Worm (Caenorhabditis elegans) whole organism, young adult: ENCODE measurements around the gene W01C8.1.

Experiments used
- B0019.2 ChIP-seq: fragments of 200-800 bp; sonication (Bioruptor generic); conservative IDR thresholded peaks from 2 replicates; pipeline ENCODE4 v1.3.6; 2022; ENCODE audit warnings: missing genetic modification reagents, missing genetic modification characterization, missing compliant biosample characterization
- B0261.1 ChIP-seq: sonication (generic microtip); optimal IDR thresholded peaks from 2 replicates; lab custom pipeline; 2016; ENCODE audit warnings: mild to moderate bottlenecking, missing genetic modification characterization, moderate library complexity, missing compliant biosample characterization
- D2030.7 ChIP-seq: fragments of 200-800 bp; sonication (Bioruptor generic); IDR thresholded peaks from 2 replicates; pipeline ENCODE4 v1.3.6; 2022; ENCODE audit warnings: missing genetic modification reagents, missing genetic modification characterization, missing compliant biosample characterization
- F33H1.4 ChIP-seq: fragments of 200-800 bp; sonication (Bioruptor generic); IDR thresholded peaks from 2 replicates; pipeline ENCODE4 v1.3.6; 2022; ENCODE audit warnings: missing genetic modification reagents, missing genetic modification characterization, missing compliant biosample characterization
- F49E8.2 ChIP-seq: sonication (generic microtip); optimal IDR thresholded peaks from 3 replicates; lab custom pipeline; 2017; ENCODE audit warnings: missing genetic modification characterization, mild to moderate bottlenecking, missing compliant biosample characterization, antibody characterized with exemption, moderate library complexity; ENCODE audit not compliant: insufficient read depth
- K12H6.12 ChIP-seq: fragments of 200-800 bp; sonication (Bioruptor generic); optimal IDR thresholded peaks from 2 replicates; lab custom pipeline; 2018; ENCODE audit warnings: mild to moderate bottlenecking, missing genetic modification characterization, missing compliant biosample characterization
- T26A5.8 ChIP-seq: sonication (generic microtip); optimal IDR thresholded peaks from 2 replicates; lab custom pipeline; 2016; ENCODE audit warnings: missing genetic modification characterization, missing compliant biosample characterization
- Y67H2A.10 ChIP-seq: fragments of 200-800 bp; sonication (Bioruptor generic); conservative IDR thresholded peaks from 2 replicates; pipeline ENCODE4 v1.3.6; 2022; ENCODE audit warnings: missing genetic modification reagents, missing genetic modification characterization, missing compliant biosample characterization
- Y95B8A.8 ChIP-seq: fragments of 200-800 bp; sonication (Bioruptor generic); IDR thresholded peaks from 2 replicates; pipeline ENCODE4 v1.3.6; 2022; ENCODE audit warnings: missing genetic modification reagents, missing genetic modification characterization, missing compliant biosample characterization
- athp-1 ChIP-seq: sonication (generic microtip); optimal IDR thresholded peaks from 2 replicates; lab custom pipeline; 2017; ENCODE audit warnings: mild to moderate bottlenecking, missing genetic modification characterization, missing compliant biosample characterization
- cebp-1 ChIP-seq, 2 experiments: fragments of 200-800 bp in 1 of 2; sonication (Bioruptor generic) in 1 of 2; sonication (generic microtip) in 1 of 2; IDR thresholded peaks in 1 of 2; optimal IDR thresholded peaks in 1 of 2; 2 replicates each; pipeline versions ENCODE4 v1.3.6 to Lab custom; 2017 to 2022; ENCODE audit warnings: missing compliant biosample characterization in 2 of 2, missing genetic modification characterization in 2 of 2, mild to moderate bottlenecking in 1 of 2, missing genetic modification reagents in 1 of 2, moderate library complexity in 1 of 2
- ceh-100 ChIP-seq: fragments of 200-800 bp; sonication (Bioruptor generic); IDR thresholded peaks from 2 replicates; pipeline ENCODE4 v1.3.6; 2022; ENCODE audit warnings: missing genetic modification reagents, missing genetic modification characterization, missing compliant biosample characterization
- ceh-27 ChIP-seq: fragments of 200-800 bp; sonication (Bioruptor generic); optimal IDR thresholded peaks from 2 replicates; lab custom pipeline; 2018; ENCODE audit warnings: mild to moderate bottlenecking, missing genetic modification characterization, moderate library complexity, missing compliant biosample characterization
- ceh-40 ChIP-seq: fragments of 200-800 bp; sonication (Bioruptor generic); IDR thresholded peaks from 2 replicates; pipeline ENCODE4 v1.3.6; 2022; ENCODE audit warnings: missing genetic modification characterization, missing compliant biosample characterization
- ceh-58 ChIP-seq: fragments of 200-800 bp; sonication (Bioruptor generic); IDR thresholded peaks from 2 replicates; pipeline ENCODE4 v1.3.6; 2022; ENCODE audit warnings: missing genetic modification characterization, missing compliant biosample characterization
- die-1 ChIP-seq: sonication (generic microtip); optimal IDR thresholded peaks from 2 replicates; lab custom pipeline; 2016; ENCODE audit warnings: missing genotype, mild to moderate bottlenecking, missing genetic modification characterization, missing compliant biosample characterization
- dpff-1 ChIP-seq: sonication (generic microtip); optimal IDR thresholded peaks from 2 replicates; lab custom pipeline; 2017; ENCODE audit warnings: mild to moderate bottlenecking, missing genetic modification characterization, missing compliant biosample characterization
- egl-44 ChIP-seq: fragments of 200-800 bp; sonication (Bioruptor generic); IDR thresholded peaks from 2 replicates; pipeline ENCODE4 v1.3.6; 2022; ENCODE audit warnings: missing genetic modification reagents, missing genetic modification characterization, missing compliant biosample characterization
- egrh-3 ChIP-seq: fragments of 200-800 bp; sonication (Bioruptor generic); IDR thresholded peaks from 2 replicates; pipeline ENCODE4 v1.3.6; 2022; ENCODE audit warnings: missing genetic modification reagents, missing genetic modification characterization, missing compliant biosample characterization
- ets-4 ChIP-seq: fragments of 200-800 bp; sonication (Bioruptor generic); optimal IDR thresholded peaks from 2 replicates; lab custom pipeline; 2018; ENCODE audit warnings: mild to moderate bottlenecking, missing genetic modification characterization, missing compliant biosample characterization
- fkh-3 ChIP-seq: sonication (generic microtip); optimal IDR thresholded peaks from 2 replicates; lab custom pipeline; 2016; ENCODE audit warnings: mild to moderate bottlenecking, missing genetic modification characterization, missing compliant biosample characterization
- hlh-26 ChIP-seq: fragments of 200-800 bp; sonication (Bioruptor generic); conservative IDR thresholded peaks from 2 replicates; pipeline ENCODE4 v1.3.6; 2022; ENCODE audit warnings: missing genetic modification reagents, missing genetic modification characterization, missing compliant biosample characterization
- hmg-20 ChIP-seq: fragments of 200-800 bp; sonication (Bioruptor generic); IDR thresholded peaks from 2 replicates; pipeline ENCODE4 v1.3.6; 2022; ENCODE audit warnings: missing genetic modification reagents, missing genetic modification characterization, missing compliant biosample characterization
- hsf-1 ChIP-seq: fragments of 200-800 bp; sonication (Bioruptor generic); IDR thresholded peaks from 2 replicates; pipeline ENCODE4 v1.3.6; 2022; ENCODE audit warnings: missing genetic modification reagents, missing genetic modification characterization, missing compliant biosample characterization
- lin-26 ChIP-seq: fragments of 200-800 bp; sonication (Bioruptor generic); IDR thresholded peaks from 2 replicates; pipeline ENCODE4 v1.3.6; 2022; ENCODE audit warnings: missing genetic modification reagents, missing genetic modification characterization, missing compliant biosample characterization
- madf-8 ChIP-seq: fragments of 200-800 bp; sonication (Bioruptor generic); conservative IDR thresholded peaks from 2 replicates; pipeline ENCODE4 v1.3.6; 2022; ENCODE audit warnings: missing genetic modification reagents, missing genetic modification characterization, missing compliant biosample characterization
- nfyb-1 ChIP-seq: fragments of 200-800 bp; sonication (Bioruptor generic); IDR thresholded peaks from 2 replicates; pipeline ENCODE4 v1.3.6; 2022; ENCODE audit warnings: missing genetic modification reagents, missing genetic modification characterization, missing compliant biosample characterization
- nhr-179 ChIP-seq: sonication (generic microtip); optimal IDR thresholded peaks from 2 replicates; lab custom pipeline; 2016; ENCODE audit warnings: mild to moderate bottlenecking, missing genetic modification characterization, missing compliant biosample characterization
- nhr-80 ChIP-seq: sonication (generic microtip); optimal IDR thresholded peaks from 2 replicates; lab custom pipeline; 2016; ENCODE audit warnings: missing genetic modification characterization, missing compliant biosample characterization
- pbrm-1 ChIP-seq: fragments of 200-800 bp; sonication (Bioruptor generic); IDR thresholded peaks from 2 replicates; pipeline ENCODE4 v1.3.6; 2022; ENCODE audit warnings: missing genetic modification reagents, missing genetic modification characterization, missing compliant biosample characterization
- pha-4 ChIP-seq: fragments of 150-350 bp; sonication (generic microtip); optimal IDR thresholded peaks from 2 replicates; lab custom pipeline; 2014; ENCODE audit warnings: missing biosample characterization, missing genetic modification reagents, missing genetic modification characterization
- tbx-9 ChIP-seq: sonication (generic microtip); optimal IDR thresholded peaks from 2 replicates; lab custom pipeline; 2016; ENCODE audit warnings: borderline replicate concordance, missing genetic modification characterization, inconsistent platforms, missing compliant biosample characterization
- unc-130 ChIP-seq: sonication (generic microtip); optimal IDR thresholded peaks from 2 replicates; lab custom pipeline; 2016; ENCODE audit warnings: missing genetic modification reagents, missing genetic modification characterization, missing compliant biosample characterization
- zfh-2 ChIP-seq: fragments of 200-800 bp; sonication (Bioruptor generic); conservative IDR thresholded peaks from 2 replicates; pipeline ENCODE4 v1.3.6; 2022; ENCODE audit warnings: missing genetic modification reagents, missing genetic modification characterization, missing compliant biosample characterization
- zim-3 ChIP-seq: sonication (generic microtip); optimal IDR thresholded peaks from 2 replicates; lab custom pipeline; 2017; ENCODE audit warnings: mild to moderate bottlenecking, missing genetic modification characterization, moderate library complexity, missing compliant biosample characterization
- ztf-26 ChIP-seq: sonication (generic microtip); optimal IDR thresholded peaks from 2 replicates; lab custom pipeline; 2017; ENCODE audit warnings: missing genetic modification characterization, missing compliant biosample characterization
- ztf-28 ChIP-seq: fragments of 200-800 bp; sonication (Bioruptor generic); IDR thresholded peaks from 2 replicates; pipeline ENCODE4 v1.3.6; 2022; ENCODE audit warnings: missing genetic modification reagents, missing genetic modification characterization, missing compliant biosample characterization

W01C8.1 gene

ce11 chrX:5714077-5714675, 22.0 kb downstream of the W01C8.1 start, which contains the start of gene cyp-43A1:
Gene cyp-43A1 (plus strand): TSS chrX:5714522.
- TF ChIP-seq hsf-1 (no peak), athp-1 (tag; lab: Kevin White, UChicago) (no peak), cebp-1 (GFP tag; IDR thresholded peaks at IDR 0.05; lab: Robert Waterston, UW) (peak; percentile 71), cebp-1 (tag; optimal IDR thresholded peaks at IDR 0.05; lab: Kevin White, UChicago) (peak; percentile 90), nhr-80 (tag; lab: Kevin White, UChicago) (peak; percentile 58)
- TF ChIP-seq, all 124 proteins: peak for 2

ce11 chrX:5715369-5715768, 23.2 kb downstream of the W01C8.1 start:
- TF ChIP-seq T26A5.8 (tag; lab: Kevin White, UChicago) (no peak), cebp-1 (GFP tag; IDR thresholded peaks at IDR 0.05; lab: Robert Waterston, UW) (no peak), cebp-1 (tag; optimal IDR thresholded peaks at IDR 0.05; lab: Kevin White, UChicago) (peak; percentile 39), ztf-28 (GFP tag; lab: Robert Waterston, UW) (no peak)

- TF ChIP-seq egrh-3 (no peak), tbx-9 (tag; lab: Kevin White, UChicago) (no peak), madf-8 (GFP tag; lab: Robert Waterston, UW) (no peak), D2030.7 (GFP tag; lab: Robert Waterston, UW) (no peak), B0019.2 (no peak), ceh-40 (GFP tag; lab: Robert Waterston, UW) (no peak), K12H6.12 (tag; lab: Kevin White, UChicago) (no peak), fkh-3 (tag; lab: Kevin White, UChicago) (no peak), F49E8.2 (no peak), ets-4 (GFP tag; lab: Kevin White, UChicago) (no peak), Y95B8A.8 (GFP tag; lab: Robert Waterston, UW) (no peak), hmg-20 (GFP tag; lab: Robert Waterston, UW) (no peak), nfyb-1 (no peak), ceh-58 (GFP tag; lab: Robert Waterston, UW) (no peak), egl-44 (GFP tag; lab: Robert Waterston, UW) (no peak), nhr-179 (no peak), pha-4 (tag; lab: Kevin White, UChicago) (no peak), die-1 (tag; lab: Kevin White, UChicago) (no peak), B0261.1 (no peak), ztf-26 (tag; lab: Kevin White, UChicago) (no peak)
Observed at ce11 chrX:5715831-5716364, 23.7 kb downstream of the W01C8.1 start.

- TF ChIP-seq zfh-2 (GFP tag; lab: Robert Waterston, UW) (no peak), nhr-80 (tag; lab: Kevin White, UChicago) (no peak), ceh-27 (GFP tag; lab: Kevin White, UChicago) (no peak), F33H1.4 (GFP tag; lab: Robert Waterston, UW) (no peak), hlh-26 (GFP tag; lab: Robert Waterston, UW) (no peak), lin-26 (GFP tag; lab: Robert Waterston, UW) (no peak), ceh-100 (GFP tag; lab: Robert Waterston, UW) (no peak), pbrm-1 (GFP tag; lab: Robert Waterston, UW) (no peak), zim-3 (tag; lab: Kevin White, UChicago) (no peak), unc-130 (GFP tag; lab: Kevin White, UChicago) (no peak), ztf-26 (tag; lab: Kevin White, UChicago) (no peak), Y67H2A.10 (GFP tag; lab: Robert Waterston, UW) (no peak), dpff-1 (tag; lab: Kevin White, UChicago) (no peak)
Observed at ce11 chrX:5720124-5720523, 27.9 kb downstream of the W01C8.1 start, which contains the start of gene C41G11.1. Gene C41G11.1 (minus strand): TSS chrX:5720224.
